Worm (Caenorhabditis elegans) whole organism, L4 larva: ENCODE measurements around the gene C32D5.12.

Source experiments
- R02D3.7 ChIP-seq: fragments of 150-350 bp; sonication (generic microtip); optimal IDR thresholded peaks from 3 replicates; lab custom pipeline; 2014; ENCODE audit warnings: missing biosample characterization, missing genetic modification characterization
- lin-15B ChIP-seq: fragments of 150-350 bp; sonication (generic microtip); optimal IDR thresholded peaks from 3 replicates; lab custom pipeline; 2014; ENCODE audit warnings: missing biosample characterization, missing genetic modification characterization
- nhr-28 ChIP-seq: fragments of 150-350 bp; optimal IDR thresholded peaks from 2 replicates; lab custom pipeline; 2014; ENCODE audit warnings: missing biosample characterization, missing genetic modification characterization
- snpc-4 ChIP-seq: fragments of 150-350 bp; optimal IDR thresholded peaks from 2 replicates; lab custom pipeline; 2014; ENCODE audit warnings: missing biosample characterization, missing genetic modification characterization

ce11 chrII:6335358-6335757, 23.4 kb downstream of the C32D5.12 start, which contains the start of gene C32D5.14:
- no peak for TF ChIP-seq nhr-28 (tag; lab: Kevin White, UChicago)
- TF ChIP-seq R02D3.7 = no peak
- no peak for TF ChIP-seq snpc-4 (tag; lab: Kevin White, UChicago)
- TF ChIP-seq lin-15B (tag; lab: Kevin White, UChicago) = no peak
